Fruit fly (Drosophila melanogaster): ENCODE measurements around the gene beg.

dm6 chr3L:17047811-17048239 is 12.4 kb downstream of the beg start:
- TF ChIP-seq CG12769 (tag; optimal IDR thresholded peaks at IDR 0.05) (peak; percentile 65), oc (tag; optimal IDR thresholded peaks at IDR 0.05) (no peak), Dfd (GFP tag; optimal IDR thresholded peaks at IDR 0.05) (no peak), D19B (GFP tag; optimal IDR thresholded peaks at IDR 0.05) (no peak), Gug (GFP tag; IDR thresholded peaks at IDR 0.05) (no peak), chn (GFP tag; optimal IDR thresholded peaks at IDR 0.05) (no peak), dmrt11E (tag; optimal IDR thresholded peaks at IDR 0.05) (no peak), CG11093 (GFP tag; IDR thresholded peaks at IDR 0.05) (no peak)

All from whole organism, embryonic.